Worm (Caenorhabditis elegans) whole organism, mixed stage, embryonic: ENCODE data around the gene F45E12.5.

ENCODE experiments used
- hlh-1 ChIP-seq: fragments of 150-350 bp; optimal IDR thresholded peaks from 2 replicates; lab custom pipeline; 2014; ENCODE audit warnings: missing biosample characterization, missing genetic modification reagents, missing genetic modification characterization
- lin-13 ChIP-seq: fragments of 150-350 bp; optimal IDR thresholded peaks from 2 replicates; lab custom pipeline; 2014; ENCODE audit warnings: missing biosample characterization, missing genetic modification characterization
- nhr-76 ChIP-seq: sonication (generic microtip); optimal IDR thresholded peaks from 2 replicates; lab custom pipeline; 2017; ENCODE audit warnings: missing biosample characterization, missing genetic modification characterization

ce11 chrII:7301670-7302151 lies 8.2 kb downstream of the F45E12.5 start, which contains the start of gene cul-4:
- TF ChIP-seq hlh-1 (tag; lab: Kevin White, UChicago) (peak; percentile 0), lin-13 (tag; lab: Kevin White, UChicago) (peak; percentile 50), nhr-76 (tag; lab: Kevin White, UChicago) (no peak)
